Worm (Caenorhabditis elegans): Measurements from ENCODE around the gene dhs-12.

Gene dhs-12

DNA sequence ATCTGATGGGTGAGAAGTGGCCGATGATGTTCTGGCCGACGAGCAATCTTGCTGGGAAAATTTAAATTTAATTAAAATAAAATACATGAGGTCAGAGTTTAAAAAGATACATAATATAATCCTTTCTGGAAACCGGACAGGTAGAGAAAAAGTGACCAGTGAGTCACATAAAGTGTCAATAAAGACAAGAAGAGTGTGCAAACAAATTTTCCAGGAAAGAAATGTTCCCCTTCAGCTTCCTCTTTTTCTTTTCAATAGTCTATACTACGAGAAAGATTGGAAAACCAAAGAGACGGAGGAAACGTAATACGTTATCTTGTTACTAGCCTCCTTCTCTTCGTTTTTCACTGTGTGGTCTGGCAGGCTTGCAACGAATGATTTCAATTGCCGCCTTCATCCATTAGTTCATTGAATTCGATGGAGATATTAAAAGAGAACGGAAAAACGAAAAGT, 8.3 kb downstream of the dhs-12 start, which contains the start of gene tsp-12 (continued):
- no peak for TF ChIP-seq lin-39 (tag; optimal IDR thresholded peaks at IDR 0.05)
- TF ChIP-seq aha-1 (tag; optimal IDR thresholded peaks at IDR 0.05), result no peak
- TF ChIP-seq nhr-11 (tag; optimal IDR thresholded peaks at IDR 0.05), result no peak
- TF ChIP-seq hpl-2 (GFP tag; optimal IDR thresholded peaks at IDR 0.05), result no peak
- no peak for TF ChIP-seq alr-1 (tag; optimal IDR thresholded peaks at IDR 0.05; ENCODE audit: borderline replicate concordance)
- TF ChIP-seq swsn-7 (tag; optimal IDR thresholded peaks at IDR 0.05), result no peak
- no peak for TF ChIP-seq C16A3.4 (tag; optimal IDR thresholded peaks at IDR 0.05)
- no peak for TF ChIP-seq zag-1 (tag; optimal IDR thresholded peaks at IDR 0.05)
- TF ChIP-seq lin-35 (GFP tag; optimal IDR thresholded peaks at IDR 0.05), result no peak

DNA sequence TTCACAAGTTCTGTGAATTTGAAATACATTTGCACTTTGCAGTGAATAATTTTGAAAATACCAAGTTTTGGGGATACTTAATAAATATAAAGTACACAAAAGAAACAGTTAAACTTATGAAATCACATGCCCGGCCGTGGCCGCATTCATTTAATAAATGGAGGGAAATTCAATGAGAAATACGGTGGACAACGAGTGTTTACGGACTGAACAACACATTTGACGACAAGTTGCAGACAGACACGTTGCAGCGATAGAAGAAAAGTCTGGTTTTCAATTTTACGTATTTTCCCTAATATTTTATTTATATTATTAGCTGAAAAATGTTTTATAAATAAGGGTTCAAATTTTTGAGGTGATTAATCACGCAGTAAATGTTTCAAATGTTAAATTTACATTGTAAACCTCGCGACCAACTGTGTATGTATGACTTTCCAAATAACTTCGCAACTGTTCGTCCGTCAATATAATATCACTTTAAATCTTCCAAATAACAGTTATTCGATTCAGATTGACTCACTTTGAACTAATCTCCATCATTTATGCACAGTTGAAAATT, 9.3 kb downstream of the dhs-12 start, which contains the start of gene copg-1:
Gene copg-1 (plus strand): TSS at position 509 of the 559 bp plus-strand sequence.
- TF ChIP-seq ztf-4 (tag; optimal IDR thresholded peaks at IDR 0.05), result peak; percentile 13
- TF ChIP-seq unc-30 (tag; optimal IDR thresholded peaks at IDR 0.05), result no peak
- TF ChIP-seq hpl-2 (GFP tag; optimal IDR thresholded peaks at IDR 0.05), result no peak
- TF ChIP-seq blmp-1 (tag; optimal IDR thresholded peaks at IDR 0.05), result peak; percentile 49
- no peak for TF ChIP-seq grh-1 (GFP tag; IDR thresholded peaks at IDR 0.05)
- peak; percentile 32 for TF ChIP-seq snpc-4 (tag; optimal IDR thresholded peaks at IDR 0.05)
- TF ChIP-seq ces-1 (GFP tag; optimal IDR thresholded peaks at IDR 0.05), result no peak
- TF ChIP-seq pax-3 (tag; optimal IDR thresholded peaks at IDR 0.05), result no peak
- TF ChIP-seq lsy-2 (tag; optimal IDR thresholded peaks at IDR 0.05), result peak; percentile 89 to 97
- no peak for TF ChIP-seq nhr-28 (tag; optimal IDR thresholded peaks at IDR 0.05)
- no peak for TF ChIP-seq tlp-1 (tag; optimal IDR thresholded peaks at IDR 0.05)
- no peak for TF ChIP-seq mef-2 (tag; optimal IDR thresholded peaks at IDR 0.05)
- no peak for TF ChIP-seq ets-5 (GFP tag; IDR thresholded peaks at IDR 0.05)
- TF ChIP-seq Y116A8C.19 (tag; optimal IDR thresholded peaks at IDR 0.05; ENCODE audit: borderline replicate concordance), result no peak
- peak; percentile 48 for TF ChIP-seq skn-1 (tag; optimal IDR thresholded peaks at IDR 0.05)
- peak; percentile 13 for TF ChIP-seq nhr-90 (tag; optimal IDR thresholded peaks at IDR 0.05; ENCODE audit: poor library complexity)
- peak in 1 of 2 experiments; percentile 34 for TF ChIP-seq mdl-1 (tag; optimal IDR thresholded peaks at IDR 0.05)
- no peak for TF ChIP-seq jun-1 (tag; optimal IDR thresholded peaks at IDR 0.05)
- peak; percentile 56 to 64 for TF ChIP-seq efl-1 (optimal IDR thresholded peaks at IDR 0.05)
- peak; percentile 69 to 94 for TF ChIP-seq efl-1 (GFP tag; optimal IDR thresholded peaks at IDR 0.05 in 1 of 2)
- TF ChIP-seq C04F5.9 (tag; optimal IDR thresholded peaks at IDR 0.05), result no peak
- TF ChIP-seq lir-3 (tag; optimal IDR thresholded peaks at IDR 0.05; ENCODE audit: poor library complexity), result no peak
- TF ChIP-seq pqm-1 (tag; optimal IDR thresholded peaks at IDR 0.05), result no peak
- TF ChIP-seq ceh-8 (GFP tag; optimal IDR thresholded peaks at IDR 0.05), result no peak
- TF ChIP-seq ceh-63 (GFP tag; optimal IDR thresholded peaks at IDR 0.05), result no peak
- no peak for TF ChIP-seq unc-98 (GFP tag; IDR thresholded peaks at IDR 0.05)
- TF ChIP-seq rnt-1 (tag; optimal IDR thresholded peaks at IDR 0.05), result peak; percentile 37
- no peak for TF ChIP-seq nhr-12 (tag; optimal IDR thresholded peaks at IDR 0.05)
- peak; percentile 29 for TF ChIP-seq unc-130 (tag; optimal IDR thresholded peaks at IDR 0.05)
- no peak for TF ChIP-seq ama-1 (optimal IDR thresholded peaks at IDR 0.05)
- TF ChIP-seq nhr-76 (tag; optimal IDR thresholded peaks at IDR 0.05), result no peak
- TF ChIP-seq nhr-19 (GFP tag; conservative IDR thresholded peaks at IDR 0.05), result peak; percentile 20; the same call in 1 of the 2 replicates
- no peak for TF ChIP-seq sptf-1 (tag; optimal IDR thresholded peaks at IDR 0.05)
- peak; percentile 66 for TF ChIP-seq nhr-20 (tag; optimal IDR thresholded peaks at IDR 0.05)
- no peak for TF ChIP-seq efl-3 (GFP tag; optimal IDR thresholded peaks at IDR 0.05)
- no peak for TF ChIP-seq fos-1 (tag; optimal IDR thresholded peaks at IDR 0.05)
- no peak for TF ChIP-seq zip-4 (GFP tag; optimal IDR thresholded peaks at IDR 0.05)
- peak; percentile 6 for TF ChIP-seq lin-13 (GFP tag; optimal IDR thresholded peaks at IDR 0.05)
- no peak for TF ChIP-seq sup-37 (GFP tag; optimal IDR thresholded peaks at IDR 0.05)
- TF ChIP-seq aha-1 (tag; optimal IDR thresholded peaks at IDR 0.05), result no peak
- TF ChIP-seq dsc-1 (tag; optimal IDR thresholded peaks at IDR 0.05), result peak; percentile 33
- TF ChIP-seq dpl-1 (GFP tag; optimal IDR thresholded peaks at IDR 0.05), result peak; percentile 45 to 74 (median 62)
- no peak for TF ChIP-seq C34B4.2 (tag; optimal IDR thresholded peaks at IDR 0.05)
- no peak for TF ChIP-seq zag-1 (tag; optimal IDR thresholded peaks at IDR 0.05)
- TF ChIP-seq ceh-90 (tag; optimal IDR thresholded peaks at IDR 0.05), result no peak
- peak; percentile 73 for TF ChIP-seq lin-14 (GFP tag; optimal IDR thresholded peaks at IDR 0.05)
